Fruit fly (Drosophila melanogaster) whole organism, embryonic: ENCODE results near the gene Sk2.
A peak's percentile ranks its signal among the peaks of the same experiment; 100 is the strongest.

ENCODE experiments used
- Asciz ChIP-seq: fragments of 200-800 bp; sonication (Bioruptor generic); optimal IDR thresholded peaks from 2 replicates; lab custom pipeline; 2017; ENCODE audit warnings: missing biosample characterization, mild to moderate bottlenecking, missing genetic modification characterization, missing genetic modification reagents
- Bdp1 ChIP-seq: fragments of 200-800 bp; sonication (Bioruptor generic); optimal IDR thresholded peaks from 3 replicates; lab custom pipeline; 2016; ENCODE audit warnings: missing biosample characterization, missing genetic modification characterization
- BtbVII ChIP-seq: fragments of 200-800 bp; sonication (Bioruptor generic); optimal IDR thresholded peaks from 3 replicates; lab custom pipeline; 2017; ENCODE audit warnings: missing biosample characterization, mild to moderate bottlenecking, missing genetic modification characterization
- Bteb2 ChIP-seq: fragments of 200-800 bp; sonication (Bioruptor generic); optimal IDR thresholded peaks from 2 replicates; lab custom pipeline; 2016; ENCODE audit warnings: missing biosample characterization, missing genetic modification characterization
- CG10267 ChIP-seq: fragments of 200-800 bp; sonication (Bioruptor generic); optimal IDR thresholded peaks from 2 replicates; lab custom pipeline; 2018; ENCODE audit warnings: missing biosample characterization, mild to moderate bottlenecking, missing genetic modification characterization, moderate library complexity
- CG10959 ChIP-seq: fragments of 200-800 bp; sonication (Bioruptor generic); IDR thresholded peaks from 2 replicates; pipeline ENCODE4 v1.3.6; 2022; ENCODE audit warnings: missing biosample characterization, missing genetic modification characterization
- CG11247 ChIP-seq: fragments of 200-800 bp; sonication (Bioruptor generic); IDR thresholded peaks from 2 replicates; pipeline ENCODE4 v1.3.6; 2022; ENCODE audit warnings: missing biosample characterization, missing genetic modification characterization
- CG11723 ChIP-seq: fragments of 200-800 bp; sonication (Bioruptor generic); optimal IDR thresholded peaks from 2 replicates; lab custom pipeline; 2017; ENCODE audit warnings: missing biosample characterization, mild to moderate bottlenecking, missing genetic modification characterization
- CG15696 ChIP-seq: fragments of 200-800 bp; sonication (Bioruptor generic); optimal IDR thresholded peaks from 2 replicates; lab custom pipeline; 2019; ENCODE audit warnings: missing biosample characterization, mild to moderate bottlenecking, missing genetic modification characterization, moderate library complexity
- CG2199 ChIP-seq: fragments of 200-800 bp; sonication (Bioruptor generic); IDR thresholded peaks from 3 replicates; pipeline ENCODE4 v1.3.6; 2022; ENCODE audit warnings: missing biosample characterization, missing genetic modification characterization
- CG30431 ChIP-seq: fragments of 200-800 bp; sonication (Bioruptor generic); optimal IDR thresholded peaks from 2 replicates; lab custom pipeline; 2017; ENCODE audit warnings: missing biosample characterization, missing genetic modification characterization
- CG31224 ChIP-seq: fragments of 200-800 bp; sonication (Bioruptor generic); IDR thresholded peaks from 2 replicates; pipeline ENCODE4 v1.3.6; 2022; ENCODE audit warnings: missing biosample characterization, missing genetic modification characterization
- CG32532 ChIP-seq: fragments of 200-800 bp; sonication (Bioruptor generic); IDR thresholded peaks from 2 replicates; pipeline ENCODE4 v1.3.6; 2022; ENCODE audit warnings: missing biosample characterization, missing genetic modification characterization
- CG33557 ChIP-seq: fragments of 200-800 bp; sonication (Bioruptor generic); optimal IDR thresholded peaks from 2 replicates; lab custom pipeline; 2019; ENCODE audit warnings: missing biosample characterization, mild to moderate bottlenecking, missing genetic modification characterization, moderate library complexity
- CG34376 ChIP-seq: fragments of 200-800 bp; sonication (Bioruptor generic); optimal IDR thresholded peaks from 2 replicates; lab custom pipeline; 2018; ENCODE audit warnings: missing biosample characterization, mild to moderate bottlenecking, missing genetic modification characterization
- CG6765 ChIP-seq: fragments of 200-800 bp; sonication (Bioruptor generic); optimal IDR thresholded peaks from 3 replicates; lab custom pipeline; 2017; ENCODE audit warnings: missing biosample characterization, mild to moderate bottlenecking, missing genetic modification characterization
- CG7357 ChIP-seq: fragments of 200-800 bp; sonication (Bioruptor generic); IDR thresholded peaks from 3 replicates; pipeline ENCODE4 v1.3.6; 2022; ENCODE audit warnings: missing biosample characterization, missing genetic modification characterization
- CG7556 ChIP-seq: fragments of 200-800 bp; sonication (Bioruptor generic); optimal IDR thresholded peaks from 2 replicates; lab custom pipeline; 2017; ENCODE audit warnings: missing biosample characterization, mild to moderate bottlenecking, missing genetic modification characterization
- CG7963 ChIP-seq: fragments of 200-800 bp; sonication (Bioruptor generic); IDR thresholded peaks from 3 replicates; pipeline ENCODE4 v1.3.6; 2022; ENCODE audit warnings: missing biosample characterization, missing genetic modification characterization; ENCODE audit not compliant: partially characterized antibody
- CG9609 ChIP-seq: fragments of 200-800 bp; sonication (Bioruptor generic); optimal IDR thresholded peaks from 3 replicates; lab custom pipeline; 2016; ENCODE audit warnings: missing biosample characterization, missing genetic modification characterization
- CG9727 ChIP-seq: fragments of 200-800 bp; sonication (Bioruptor generic); optimal IDR thresholded peaks from 3 replicates; lab custom pipeline; 2017; ENCODE audit warnings: missing biosample characterization, mild to moderate bottlenecking, missing genetic modification characterization
- CG9932 ChIP-seq: fragments of 200-800 bp; sonication (Bioruptor generic); IDR thresholded peaks from 2 replicates; pipeline ENCODE4 v1.3.6; 2022; ENCODE audit warnings: missing biosample characterization, missing genetic modification characterization
- Chrac-16 ChIP-seq: fragments of 200-800 bp; sonication (Bioruptor generic); optimal IDR thresholded peaks from 3 replicates; lab custom pipeline; 2016; ENCODE audit warnings: missing biosample characterization, missing genetic modification characterization
- ERR ChIP-seq: fragments of 200-800 bp; sonication (Bioruptor generic); optimal IDR thresholded peaks from 2 replicates; lab custom pipeline; 2016; ENCODE audit warnings: missing biosample characterization, missing genetic modification characterization
- Fer1 ChIP-seq: fragments of 200-800 bp; sonication (Bioruptor generic); optimal IDR thresholded peaks from 2 replicates; lab custom pipeline; 2017; ENCODE audit warnings: missing biosample characterization, mild to moderate bottlenecking, missing genetic modification characterization
- Gug ChIP-seq: fragments of 200-800 bp; sonication (Bioruptor generic); IDR thresholded peaks from 4 replicates; pipeline ENCODE4 v1.3.6; 2022; ENCODE audit warnings: missing biosample characterization, missing genetic modification characterization
- Lpt ChIP-seq: fragments of >200 bp; optimal IDR thresholded peaks from 2 replicates; lab custom pipeline; 2018; ENCODE audit warnings: missing biosample characterization, missing genetic modification characterization
- NFAT ChIP-seq: fragments of 200-800 bp; sonication (Bioruptor generic); IDR thresholded peaks from 2 replicates; pipeline ENCODE4 v1.3.6; 2022; ENCODE audit warnings: missing biosample characterization, missing genetic modification characterization
- Nf-YB ChIP-seq: fragments of 200-800 bp; sonication (Bioruptor generic); optimal IDR thresholded peaks from 3 replicates; lab custom pipeline; 2019; ENCODE audit warnings: missing biosample characterization, mild to moderate bottlenecking, missing genetic modification characterization, moderate library complexity
- Ssrp ChIP-seq: fragments of 200-800 bp; sonication (Bioruptor generic); optimal IDR thresholded peaks from 2 replicates; lab custom pipeline; 2018; ENCODE audit warnings: missing biosample characterization, mild to moderate bottlenecking, missing genetic modification characterization, moderate library complexity
- YL-1 ChIP-seq: fragments of 200-800 bp; sonication (Bioruptor generic); optimal IDR thresholded peaks from 3 replicates; lab custom pipeline; 2017; ENCODE audit warnings: missing biosample characterization, mild to moderate bottlenecking, missing genetic modification characterization
- ap ChIP-seq: fragments of 200-800 bp; sonication (Bioruptor generic); IDR thresholded peaks from 2 replicates; pipeline ENCODE4 v1.3.6; 2022; ENCODE audit warnings: missing biosample characterization, missing genetic modification characterization
- bcd ChIP-seq: fragments of 200-800 bp; sonication (Bioruptor generic); optimal IDR thresholded peaks from 2 replicates; lab custom pipeline; 2017; ENCODE audit warnings: missing biosample characterization, mild to moderate bottlenecking, missing genetic modification characterization
- bigmax ChIP-seq: fragments of 200-800 bp; sonication (Bioruptor generic); optimal IDR thresholded peaks from 2 replicates; lab custom pipeline; 2018; ENCODE audit warnings: missing biosample characterization, mild to moderate bottlenecking, missing genetic modification characterization
- ewg ChIP-seq: fragments of 200-800 bp; sonication (Bioruptor generic); optimal IDR thresholded peaks from 3 replicates; lab custom pipeline; 2017; ENCODE audit warnings: mild to moderate bottlenecking, missing biosample characterization, missing genetic modification reagents, missing genetic modification characterization
- fd96Cb ChIP-seq: fragments of 200-800 bp; sonication (Bioruptor generic); optimal IDR thresholded peaks from 2 replicates; lab custom pipeline; 2018; ENCODE audit warnings: missing biosample characterization, mild to moderate bottlenecking, missing genetic modification characterization, moderate library complexity
- grau ChIP-seq: fragments of 200-800 bp; optimal IDR thresholded peaks from 3 replicates; lab custom pipeline; 2019; ENCODE audit warnings: missing biosample characterization, mild to moderate bottlenecking, missing genetic modification characterization, moderate library complexity
- gsb-n ChIP-seq: fragments of 200-800 bp; sonication (Bioruptor generic); optimal IDR thresholded peaks from 3 replicates; lab custom pipeline; 2018; ENCODE audit warnings: missing biosample characterization, mild to moderate bottlenecking, missing genetic modification characterization
- hbn ChIP-seq: fragments of 200-800 bp; sonication (Bioruptor generic); IDR thresholded peaks from 2 replicates; pipeline ENCODE4 v1.3.6; 2022; ENCODE audit warnings: missing biosample characterization, missing genetic modification characterization; ENCODE audit not compliant: partially characterized antibody
- her ChIP-seq: fragments of 200-800 bp; sonication (Bioruptor generic); optimal IDR thresholded peaks from 2 replicates; lab custom pipeline; 2016; ENCODE audit warnings: missing biosample characterization, missing genetic modification characterization
- hth ChIP-seq: fragments of >200 bp; optimal IDR thresholded peaks from 2 replicates; lab custom pipeline; 2017; ENCODE audit warnings: inconsistent platforms
- ind ChIP-seq: fragments of 200-800 bp; sonication (Bioruptor generic); optimal IDR thresholded peaks from 3 replicates; lab custom pipeline; 2016; ENCODE audit warnings: missing biosample characterization, missing genetic modification characterization
- mam ChIP-seq: fragments of 200-800 bp; sonication (Bioruptor generic); optimal IDR thresholded peaks from 3 replicates; lab custom pipeline; 2016; ENCODE audit warnings: missing biosample characterization, missing genetic modification characterization
- nmo ChIP-seq: fragments of 200-800 bp; sonication (Bioruptor generic); optimal IDR thresholded peaks from 2 replicates; lab custom pipeline; 2018; ENCODE audit warnings: missing biosample characterization, mild to moderate bottlenecking, missing genetic modification characterization, moderate library complexity
- org-1 ChIP-seq: fragments of 200-800 bp; sonication (Bioruptor generic); optimal IDR thresholded peaks from 2 replicates; lab custom pipeline; 2017; ENCODE audit warnings: missing biosample characterization, missing genetic modification characterization
- sens-2 ChIP-seq: fragments of 200-800 bp; sonication (Bioruptor generic); IDR thresholded peaks from 2 replicates; pipeline ENCODE4 v1.3.6; 2022; ENCODE audit warnings: missing biosample characterization, missing genetic modification characterization
- slbo ChIP-seq: fragments of 200-800 bp; sonication (Bioruptor generic); IDR thresholded peaks from 2 replicates; pipeline ENCODE4 v1.3.6; 2022; ENCODE audit warnings: missing biosample characterization, missing genetic modification characterization
- sqz ChIP-seq: fragments of 200-800 bp; sonication (Bioruptor generic); optimal IDR thresholded peaks from 3 replicates; lab custom pipeline; 2018; ENCODE audit warnings: missing biosample characterization, mild to moderate bottlenecking, missing genetic modification characterization
- vfl ChIP-seq: fragments of 200-800 bp; sonication (Bioruptor generic); optimal IDR thresholded peaks from 2 replicates; lab custom pipeline; 2016; ENCODE audit warnings: missing biosample characterization, missing genetic modification characterization
- zen2 ChIP-seq: fragments of 200-800 bp; sonication (Bioruptor generic); IDR thresholded peaks from 3 replicates; pipeline ENCODE4 v1.3.6; 2022; ENCODE audit warnings: missing biosample characterization, missing genetic modification characterization; ENCODE audit not compliant: partially characterized antibody

The Sk2 gene

dm6 chr3L:3058970-3059883 is 12.3 kb downstream of the Sk2 start (continued):
- no peak for TF ChIP-seq bigmax (GFP tag; lab: Kevin White, UChicago)
- TF ChIP-seq hth (lab: Kevin White, UChicago) = no peak
- TF ChIP-seq Gug (GFP tag; lab: Robert Waterston, UW) = no peak
- no peak for TF ChIP-seq CG11247 (GFP tag; lab: Robert Waterston, UW)
- TF ChIP-seq BtbVII = peak; percentile 1
- peak; percentile 47 for TF ChIP-seq gsb-n
- TF ChIP-seq CG30431 (GFP tag; lab: Kevin White, UChicago) = no peak
- no peak for TF ChIP-seq org-1 (GFP tag; lab: Kevin White, UChicago)
- TF ChIP-seq bcd (GFP tag; lab: Kevin White, UChicago) = no peak
- TF ChIP-seq slbo (GFP tag; lab: Robert Waterston, UW) = no peak
- no peak for TF ChIP-seq CG7963
- peak; percentile 24 for TF ChIP-seq CG9727
- TF ChIP-seq Fer1 (GFP tag; lab: Kevin White, UChicago) = no peak
- peak; percentile 47 for TF ChIP-seq CG15696 (tag; lab: Kevin White, UChicago)
- peak; percentile 97 for TF ChIP-seq CG2199 (GFP tag; lab: Robert Waterston, UW)
- TF ChIP-seq her = no peak
- TF ChIP-seq CG11723 (GFP tag; lab: Kevin White, UChicago) = peak; percentile 37
- TF ChIP-seq ind (GFP tag; lab: Kevin White, UChicago) = peak; percentile 10
- TF ChIP-seq Chrac-16 (GFP tag; lab: Kevin White, UChicago) = no peak
- TF ChIP-seq ewg = no peak
- TF ChIP-seq CG9609 (GFP tag; lab: Kevin White, UChicago) = no peak
- no peak for TF ChIP-seq Bteb2
- no peak for TF ChIP-seq Bdp1 (GFP tag; lab: Kevin White, UChicago)
- TF ChIP-seq hbn (GFP tag; lab: Robert Waterston, UW) = no peak
- TF ChIP-seq CG32532 = no peak
- TF ChIP-seq zen2 (GFP tag; lab: Robert Waterston, UW) = no peak
- TF ChIP-seq NFAT (GFP tag; lab: Robert Waterston, UW) = no peak
- no peak for TF ChIP-seq Lpt (GFP tag; lab: Kevin White, UChicago)
- TF ChIP-seq CG9932 = no peak
- TF ChIP-seq vfl = no peak
- no peak for TF ChIP-seq CG34376 (GFP tag; lab: Kevin White, UChicago)
- peak; percentile 79 for TF ChIP-seq grau (tag; lab: Kevin White, UChicago)
- TF ChIP-seq mam (GFP tag; lab: Kevin White, UChicago) = no peak
- TF ChIP-seq CG10267 (tag; lab: Kevin White, UChicago) = peak; percentile 20
- peak; percentile 33 for TF ChIP-seq Nf-YB
- no peak for TF ChIP-seq sqz (GFP tag; lab: Kevin White, UChicago)
- peak; percentile 45 for TF ChIP-seq Ssrp
- no peak for TF ChIP-seq ERR
- TF ChIP-seq fd96Cb (tag; lab: Kevin White, UChicago) = peak; percentile 13
- TF ChIP-seq CG7556 (GFP tag; lab: Kevin White, UChicago) = peak; percentile 49
- no peak for TF ChIP-seq sens-2
- TF ChIP-seq YL-1 (GFP tag; lab: Kevin White, UChicago) = no peak
- peak; percentile 63 for TF ChIP-seq CG33557 (GFP tag; lab: Kevin White, UChicago)
- peak; percentile 25 for TF ChIP-seq Asciz (GFP tag; lab: Kevin White, UChicago)
- TF ChIP-seq CG31224 = no peak
- no peak for TF ChIP-seq CG6765
- TF ChIP-seq CG10959 (GFP tag; lab: Robert Waterston, UW) = no peak
- peak; percentile 56 for TF ChIP-seq nmo (GFP tag; lab: Kevin White, UChicago)
- TF ChIP-seq CG7357 = no peak
- TF ChIP-seq ap (GFP tag; lab: Robert Waterston, UW) = no peak
